Worm (Caenorhabditis elegans): Measurements from ENCODE around the gene ZK112.4.

- TF ChIP-seq ztf-23 (GFP tag; IDR thresholded peaks at IDR 0.05) (no peak), ztf-29 (GFP tag; IDR thresholded peaks at IDR 0.05) (no peak), med-1 (GFP tag; optimal IDR thresholded peaks at IDR 0.05; ENCODE audit: insufficient read depth) (no peak), ref-1 (GFP tag; conservative IDR thresholded peaks at IDR 0.05) (no peak), T22C8.4 (GFP tag; IDR thresholded peaks at IDR 0.05) (no peak), flt-1 (GFP tag; IDR thresholded peaks at IDR 0.05) (no peak), klf-2 (GFP tag; conservative IDR thresholded peaks at IDR 0.05) (no peak), tab-1 (GFP tag; IDR thresholded peaks at IDR 0.05) (no peak), cog-1 (tag; optimal IDR thresholded peaks at IDR 0.05) (no peak)
These were observed 43.1 kb upstream of the ZK112.4 start, which contains the start of the genes ZK686.6 and ZK686.1 for ce11 chrIII:7772901-7773300.

All from whole organism, midembryonic.